Fruit fly (Drosophila melanogaster): ENCODE data around the gene Pex23.
A peak's percentile ranks its signal among the peaks of the same experiment; 100 is the strongest.

Pex23 gene

dm6 chr3L:20306142-20306541, 4.2 kb upstream of the Pex23 start, which contains the start of gene CG32225 (continued):
- TF ChIP-seq CG10267 (tag; optimal IDR thresholded peaks at IDR 0.05) (no peak), CG32767 (GFP tag; IDR thresholded peaks at IDR 0.05) (0 out of 2 replicates have a peak, but pooled peaks have one; percentile 22), seq (GFP tag; IDR thresholded peaks at IDR 0.05) (0 out of 2 replicates have a peak, but pooled peaks have one; percentile 10), lab (GFP tag; optimal IDR thresholded peaks at IDR 0.05) (peak; percentile 37), CG14441 (GFP tag; IDR thresholded peaks at IDR 0.05) (no peak), HLH3B (GFP tag; IDR thresholded peaks at IDR 0.05) (no peak), CG16863 (GFP tag; optimal IDR thresholded peaks at IDR 0.05) (no peak), fu2 (GFP tag; optimal IDR thresholded peaks at IDR 0.05) (no peak), CG13424 (tag; optimal IDR thresholded peaks at IDR 0.05) (no peak), tgo (GFP tag; IDR thresholded peaks at IDR 0.05) (no peak), ewg (GFP tag; optimal IDR thresholded peaks at IDR 0.05) (peak; percentile 99), CG8388 (GFP tag; optimal IDR thresholded peaks at IDR 0.05) (no peak), Deaf1 (tag; optimal IDR thresholded peaks at IDR 0.05) (peak; percentile 62), crol (GFP tag; IDR thresholded peaks at IDR 0.05) (peak; percentile 92), Optix (GFP tag; IDR thresholded peaks at IDR 0.05) (no peak), CG10147 (GFP tag; optimal IDR thresholded peaks at IDR 0.05) (no peak), CG3407 (GFP tag; optimal IDR thresholded peaks at IDR 0.05) (no peak), Elba2 (GFP tag; optimal IDR thresholded peaks at IDR 0.05) (no peak), CG2120 (GFP tag; optimal IDR thresholded peaks at IDR 0.05) (peak; percentile 8), CG17359 (tag; optimal IDR thresholded peaks at IDR 0.05) (no peak), C15 (GFP tag; IDR thresholded peaks at IDR 0.05) (no peak), CG10543 (GFP tag; optimal IDR thresholded peaks at IDR 0.05) (no peak), onecut (GFP tag; IDR thresholded peaks at IDR 0.05) (peak; percentile 44; the same call in 1 of the 2 replicates), gcm2 (GFP tag; optimal IDR thresholded peaks at IDR 0.05) (no peak), CG4820 (GFP tag; optimal IDR thresholded peaks at IDR 0.05) (no peak), CG34422 (GFP tag; IDR thresholded peaks at IDR 0.05) (peak; percentile 31; the same call in 1 of the 3 replicates), pfk (GFP tag; optimal IDR thresholded peaks at IDR 0.05) (no peak), vfl (GFP tag; optimal IDR thresholded peaks at IDR 0.05) (no peak), vvl (GFP tag; IDR thresholded peaks at IDR 0.05) (no peak), CG2202 (tag; optimal IDR thresholded peaks at IDR 0.05) (no peak), ftz-f1 (GFP tag; optimal IDR thresholded peaks at IDR 0.05) (no peak), nom (GFP tag; optimal IDR thresholded peaks at IDR 0.05) (peak; percentile 15), row (GFP tag; IDR thresholded peaks at IDR 0.05) (peak; percentile 49; the same call in 1 of the 3 replicates), Med (GFP tag) (peak; percentile 4), aop (GFP tag; IDR thresholded peaks at IDR 0.05) (no peak), CG11504 (tag; optimal IDR thresholded peaks at IDR 0.05) (no peak), her (GFP tag; optimal IDR thresholded peaks at IDR 0.05) (no peak), stwl (tag; optimal IDR thresholded peaks at IDR 0.05) (no peak), Hr78 (GFP tag; optimal IDR thresholded peaks at IDR 0.05) (no peak), Side (GFP tag; optimal IDR thresholded peaks at IDR 0.05) (no peak), CG5180 (GFP tag; optimal IDR thresholded peaks at IDR 0.05) (no peak), Nf-YC (tag; optimal IDR thresholded peaks at IDR 0.05) (peak; percentile 3), Gsc (GFP tag; IDR thresholded peaks at IDR 0.05) (no peak), CG34376 (GFP tag; optimal IDR thresholded peaks at IDR 0.05) (no peak), tna (GFP tag; IDR thresholded peaks at IDR 0.05; ENCODE audit: partially characterized antibody) (no peak), CG8290 (GFP tag; optimal IDR thresholded peaks at IDR 0.05) (no peak), CG8290 (tag; optimal IDR thresholded peaks at IDR 0.05) (peak in 1 of 2 experiments; percentile 24), pros (GFP tag; optimal IDR thresholded peaks at IDR 0.05) (no peak), Chrac-16 (GFP tag; optimal IDR thresholded peaks at IDR 0.05) (no peak), pb (GFP tag; optimal IDR thresholded peaks at IDR 0.05) (no peak), CG12659 (GFP tag; optimal IDR thresholded peaks at IDR 0.05) (no peak), BtbVII (GFP tag; optimal IDR thresholded peaks at IDR 0.05) (no peak)
